Worm (Caenorhabditis elegans): ENCODE data around the gene F47B7.2.

DNA sequence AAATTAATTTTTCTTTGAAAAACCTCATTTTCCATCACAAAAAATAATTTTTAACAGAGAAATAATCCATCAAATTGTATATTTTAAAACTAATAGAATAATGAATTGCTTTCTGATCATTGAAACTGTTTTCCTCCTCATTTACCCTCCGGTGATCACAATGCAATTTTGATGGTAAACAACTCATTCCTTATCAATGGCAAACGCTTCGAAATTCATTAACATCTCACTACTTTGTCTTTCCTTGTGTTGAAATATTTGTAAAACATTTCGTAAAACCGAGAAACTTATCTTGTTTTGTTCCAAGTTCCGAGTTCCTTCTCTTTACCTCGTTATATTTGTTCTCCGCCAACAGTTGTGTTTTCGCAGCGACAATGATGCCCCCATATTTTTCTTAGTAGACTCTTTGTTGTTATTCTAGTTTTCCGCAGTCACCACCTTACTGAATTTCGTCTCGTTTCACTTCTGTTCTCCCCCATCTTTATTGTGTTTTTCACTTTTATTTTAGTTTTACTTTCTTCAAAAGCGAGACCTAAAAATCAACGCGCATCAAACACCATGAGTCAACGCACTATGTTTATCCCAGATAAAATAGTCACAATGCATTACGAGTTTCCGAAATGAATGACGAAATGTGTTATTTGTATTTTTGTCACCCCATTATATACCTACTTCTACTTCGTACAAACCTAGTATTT lies 12.7 kb downstream of the F47B7.2 start:
- no peak for TF ChIP-seq nfya-1 (tag; optimal IDR thresholded peaks at IDR 0.05; ENCODE audit: insufficient read depth)
- TF ChIP-seq aly-2 (tag; optimal IDR thresholded peaks at IDR 0.05) = no peak

All from whole organism, L3 larva.